Fruit fly (Drosophila melanogaster) whole organism, adult: Measurements from ENCODE around the gene CG16790.

ENCODE experiments used
- CG11617 ChIP-seq: fragments of 200-800 bp; sonication (Bioruptor generic); optimal IDR thresholded peaks from 2 replicates; lab custom pipeline; 2017; ENCODE audit warnings: mild to moderate bottlenecking, missing biosample characterization, missing genetic modification reagents, missing genetic modification characterization
- CG12768 ChIP-seq: fragments of 200-800 bp; sonication (Bioruptor generic); optimal IDR thresholded peaks from 2 replicates; lab custom pipeline; 2017; ENCODE audit warnings: missing biosample characterization, missing genetic modification characterization, mild to moderate bottlenecking, moderate library complexity, missing genetic modification reagents
- CG14711 ChIP-seq: fragments of 200-800 bp; sonication (Bioruptor generic); optimal IDR thresholded peaks from 2 replicates; lab custom pipeline; 2018; ENCODE audit warnings: missing biosample characterization, mild to moderate bottlenecking, missing genetic modification characterization, moderate library complexity
- CG1620 ChIP-seq: fragments of 200-800 bp; sonication (Bioruptor generic); optimal IDR thresholded peaks from 2 replicates; lab custom pipeline; 2016; ENCODE audit warnings: missing biosample characterization, missing genetic modification characterization
- CG33017 ChIP-seq: fragments of 200-800 bp; sonication (Bioruptor generic); optimal IDR thresholded peaks from 2 replicates; lab custom pipeline; 2018; ENCODE audit warnings: missing biosample characterization, mild to moderate bottlenecking, missing genetic modification characterization, moderate library complexity
- CG5204 ChIP-seq: fragments of 200-800 bp; sonication (Bioruptor generic); optimal IDR thresholded peaks from 2 replicates; lab custom pipeline; 2016; ENCODE audit warnings: missing biosample characterization, missing genetic modification characterization
- CG7045 ChIP-seq: fragments of 200-800 bp; sonication (Bioruptor generic); optimal IDR thresholded peaks from 2 replicates; lab custom pipeline; 2017; ENCODE audit warnings: missing biosample characterization, mild to moderate bottlenecking, missing genetic modification characterization
- CG7101 ChIP-seq: fragments of 200-800 bp; sonication (Bioruptor generic); optimal IDR thresholded peaks from 2 replicates; lab custom pipeline; 2018; ENCODE audit warnings: missing biosample characterization, mild to moderate bottlenecking, missing genetic modification characterization, moderate library complexity
- Clk ChIP-seq: fragments of 200-800 bp; sonication (Bioruptor generic); optimal IDR thresholded peaks from 2 replicates; lab custom pipeline; 2017; ENCODE audit warnings: missing biosample characterization, missing genetic modification characterization
- Crg-1 ChIP-seq: fragments of 200-800 bp; sonication (Bioruptor generic); optimal IDR thresholded peaks from 2 replicates; lab custom pipeline; 2016; ENCODE audit warnings: missing biosample characterization, missing genetic modification characterization
- Hr96 ChIP-seq: fragments of 200-800 bp; sonication (Bioruptor generic); optimal IDR thresholded peaks from 2 replicates; lab custom pipeline; 2016; ENCODE audit warnings: missing biosample characterization, missing genetic modification characterization
- Mnt ChIP-seq: fragments of 200-800 bp; sonication (Bioruptor generic); optimal IDR thresholded peaks from 2 replicates; lab custom pipeline; 2016; ENCODE audit warnings: missing biosample characterization, mild to moderate bottlenecking, missing genetic modification characterization
- bab1 ChIP-seq: fragments of 200-800 bp; sonication (Bioruptor generic); optimal IDR thresholded peaks from 3 replicates; lab custom pipeline; 2019; ENCODE audit warnings: missing biosample characterization, mild to moderate bottlenecking, missing genetic modification characterization, moderate library complexity
- cic ChIP-seq: fragments of 200-800 bp; sonication (Bioruptor generic); optimal IDR thresholded peaks from 2 replicates; lab custom pipeline; 2017; ENCODE audit warnings: missing biosample characterization, mild to moderate bottlenecking, missing genetic modification characterization, moderate library complexity
- cnc ChIP-seq, 2 experiments: fragments of >200 bp; optimal IDR thresholded peaks; 2 replicates each; lab custom pipeline; 2017
- kay ChIP-seq: fragments of 200-800 bp; sonication (Bioruptor generic); peaks from one replicate; lab custom pipeline; 2016; ENCODE audit warnings: missing biosample characterization, missing genetic modification characterization, borderline replicate concordance
- ovo ChIP-seq: fragments of 200-800 bp; sonication (Bioruptor generic); optimal IDR thresholded peaks from 2 replicates; lab custom pipeline; 2016; ENCODE audit warnings: missing biosample characterization, missing genetic modification characterization
- pad ChIP-seq: fragments of 200-800 bp; sonication (Bioruptor generic); optimal IDR thresholded peaks from 3 replicates; lab custom pipeline; 2017; ENCODE audit warnings: missing biosample characterization, missing genetic modification characterization, mild to moderate bottlenecking, moderate library complexity, missing genetic modification reagents
- tj ChIP-seq: fragments of 200-800 bp; sonication (Bioruptor generic); optimal IDR thresholded peaks from 3 replicates; lab custom pipeline; 2017; ENCODE audit warnings: missing biosample characterization, mild to moderate bottlenecking, missing genetic modification characterization, moderate library complexity
- toe ChIP-seq: fragments of 200-800 bp; sonication (Bioruptor generic); optimal IDR thresholded peaks from 2 replicates; lab custom pipeline; 2016; ENCODE audit warnings: missing biosample characterization, missing genetic modification characterization

The CG16790 gene

dm6 chr3R:9546808-9547381 is 23.1 kb downstream of the CG16790 start:
- TF ChIP-seq toe, result no peak
- TF ChIP-seq cic (GFP tag; lab: Kevin White, UChicago), result no peak
- TF ChIP-seq CG14711 (tag; lab: Kevin White, UChicago), result no peak
- no peak for TF ChIP-seq CG11617 (GFP tag; lab: Kevin White, UChicago)
- no peak for TF ChIP-seq CG7101
- no peak for TF ChIP-seq CG5204 (GFP tag; lab: Kevin White, UChicago)
- TF ChIP-seq Mnt (GFP tag; lab: Kevin White, UChicago), result no peak
- no peak for TF ChIP-seq tj (GFP tag; lab: Kevin White, UChicago)
- no peak for TF ChIP-seq Clk
- no peak for TF ChIP-seq cnc (optimal IDR thresholded peaks at IDR 0.05; lab: Kevin White, UChicago)
- no peak for TF ChIP-seq CG33017 (tag; lab: Kevin White, UChicago)
- TF ChIP-seq CG1620, result no peak
- TF ChIP-seq Crg-1 (GFP tag; lab: Kevin White, UChicago), result no peak
- no peak for TF ChIP-seq ovo
- TF ChIP-seq Hr96 (GFP tag; lab: Kevin White, UChicago), result no peak
- TF ChIP-seq CG7045 (GFP tag; lab: Kevin White, UChicago), result no peak
- TF ChIP-seq CG12768 (GFP tag; lab: Kevin White, UChicago), result no peak
- TF ChIP-seq pad (GFP tag; lab: Kevin White, UChicago), result no peak

dm6 chr3R:9543495-9544180 is 26.4 kb downstream of the CG16790 start:
- TF ChIP-seq Crg-1 (GFP tag; lab: Kevin White, UChicago) (no peak), kay (GFP tag; lab: Kevin White, UChicago) (peak; percentile 68)

DNA sequence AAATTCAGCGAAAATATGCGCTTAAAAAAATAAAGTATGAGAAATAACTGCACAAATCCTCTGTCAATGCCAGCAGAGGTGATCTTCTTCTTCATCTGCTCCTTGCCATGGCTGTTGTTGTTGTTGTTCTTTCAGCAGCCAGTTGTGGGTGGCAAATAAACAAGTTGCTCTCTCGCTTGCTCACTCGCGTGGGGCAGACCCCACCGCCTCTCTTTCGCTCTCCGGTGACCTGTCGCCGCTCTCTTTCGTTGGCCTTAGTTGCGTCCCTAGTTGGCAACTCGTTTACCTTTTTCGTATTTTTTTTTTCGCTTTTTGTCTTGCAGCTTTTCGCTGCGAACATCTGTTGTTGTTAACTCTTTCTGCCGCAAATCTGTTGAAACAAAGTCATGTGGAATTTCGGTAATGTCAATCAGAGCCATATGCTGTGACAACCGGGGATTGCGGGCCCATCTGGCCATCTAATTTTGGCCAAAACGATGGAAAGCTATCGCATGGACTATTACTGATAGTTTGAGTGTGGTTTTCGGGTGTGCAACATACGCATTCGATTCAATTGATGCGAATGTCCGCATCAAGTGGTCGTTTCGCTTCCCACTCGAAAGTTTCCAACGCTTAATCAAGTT is 35.3 kb downstream of the CG16790 start:
- TF ChIP-seq CG14711 (tag; lab: Kevin White, UChicago) (no peak), Crg-1 (GFP tag; lab: Kevin White, UChicago) (no peak), Clk (no peak), CG33017 (tag; lab: Kevin White, UChicago) (no peak), tj (GFP tag; lab: Kevin White, UChicago) (no peak)

DNA sequence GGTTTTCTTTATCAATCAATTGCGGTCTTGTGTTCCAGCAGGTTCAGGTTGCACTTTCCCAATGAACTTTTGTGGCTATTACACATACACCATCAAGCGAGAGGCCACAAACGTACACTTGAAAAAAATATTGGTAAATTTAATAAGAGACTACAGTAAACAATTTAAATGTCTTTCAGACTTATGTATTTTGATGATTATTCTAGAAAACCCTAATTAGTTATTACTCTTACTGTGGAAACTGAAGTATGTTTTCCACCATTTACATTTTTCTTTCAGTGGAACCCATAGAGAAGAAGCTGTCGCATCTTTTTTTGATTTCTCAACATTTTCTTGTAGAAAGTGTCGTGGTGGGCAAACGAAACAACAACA is 35.9 kb downstream of the CG16790 start:
- TF ChIP-seq ovo (no peak), CG33017 (tag; lab: Kevin White, UChicago) (peak; percentile 46), CG7101 (peak; percentile 70), Hr96 (GFP tag; lab: Kevin White, UChicago) (no peak), bab1 (GFP tag; lab: Kevin White, UChicago) (peak; percentile 12), toe (no peak), cnc (optimal IDR thresholded peaks at IDR 0.05; lab: Kevin White, UChicago) (no peak), CG14711 (tag; lab: Kevin White, UChicago) (peak; percentile 68), CG11617 (GFP tag; lab: Kevin White, UChicago) (peak; percentile 43), CG7045 (GFP tag; lab: Kevin White, UChicago) (peak; percentile 29), CG1620 (peak; percentile 26)

DNA sequence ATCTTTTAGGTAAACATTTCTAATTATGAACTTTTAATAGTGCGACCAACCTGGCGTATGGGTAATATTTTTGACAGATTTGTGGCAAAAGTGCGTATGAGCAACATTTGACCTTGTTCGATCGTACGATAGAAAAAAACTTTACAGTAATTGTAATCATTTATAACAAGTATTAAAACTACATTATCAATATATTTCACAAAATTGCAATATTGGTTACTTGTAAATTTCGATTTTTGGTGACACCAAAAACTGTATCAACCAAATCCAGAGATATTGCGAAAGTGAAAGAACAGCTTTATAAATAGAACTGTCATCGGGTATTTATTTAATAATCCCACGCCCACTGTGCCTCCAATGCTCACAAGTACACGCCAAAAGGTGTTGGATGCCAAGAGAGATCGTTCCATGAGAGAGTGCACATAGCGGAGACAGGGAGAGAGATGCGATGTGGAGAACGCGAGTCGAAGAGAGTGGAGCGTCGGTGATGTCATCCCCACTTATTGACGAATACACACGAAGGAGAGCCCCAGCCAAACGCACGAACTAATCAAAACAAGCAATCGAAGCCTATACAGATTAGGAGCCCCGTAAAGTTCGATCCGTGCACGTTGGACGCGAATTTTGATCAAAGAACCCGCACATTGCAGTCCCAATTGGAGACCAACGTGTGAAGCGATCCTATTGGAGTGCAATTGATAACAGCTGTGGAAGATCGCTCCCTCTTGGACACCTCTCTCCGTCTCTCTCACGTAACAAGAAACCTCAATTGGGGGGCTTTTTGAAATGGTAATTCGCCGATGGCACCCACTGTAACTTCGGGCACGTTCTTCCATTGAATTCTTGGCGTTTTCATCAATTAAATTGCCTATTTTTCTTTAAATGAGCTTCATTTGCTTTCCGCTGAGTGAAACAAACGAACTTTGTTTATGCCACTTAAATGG is 36.6 kb downstream of the CG16790 start:
- TF ChIP-seq Mnt (GFP tag; lab: Kevin White, UChicago) (peak; percentile 82), cnc (optimal IDR thresholded peaks at IDR 0.05; lab: Kevin White, UChicago) (peak; percentile 19 to 66), cic (GFP tag; lab: Kevin White, UChicago) (peak; percentile 72), kay (GFP tag; lab: Kevin White, UChicago) (peak; percentile 98), CG12768 (GFP tag; lab: Kevin White, UChicago) (peak; percentile 95), ovo (peak; percentile 57), tj (GFP tag; lab: Kevin White, UChicago) (peak; percentile 89), CG11617 (GFP tag; lab: Kevin White, UChicago) (peak; percentile 99), Hr96 (GFP tag; lab: Kevin White, UChicago) (peak; percentile 88), toe (peak; percentile 94), CG7101 (peak; percentile 93), CG33017 (tag; lab: Kevin White, UChicago) (peak; percentile 88), CG7045 (GFP tag; lab: Kevin White, UChicago) (peak; percentile 96), Clk (peak; percentile 93), CG14711 (tag; lab: Kevin White, UChicago) (peak; percentile 81), CG5204 (GFP tag; lab: Kevin White, UChicago) (peak; percentile 96), bab1 (GFP tag; lab: Kevin White, UChicago) (peak; percentile 84), pad (GFP tag; lab: Kevin White, UChicago) (peak; percentile 90), CG1620 (peak; percentile 92), Crg-1 (GFP tag; lab: Kevin White, UChicago) (peak; percentile 87)
